Worm (Caenorhabditis elegans) whole organism, mixed stage, embryonic: ENCODE data around the gene F48G7.5.

Source experiments
- blmp-1 ChIP-seq: fragments of 150-350 bp; optimal IDR thresholded peaks from 2 replicates; lab custom pipeline; 2014; ENCODE audit warnings: missing biosample characterization, missing genetic modification characterization
- ceh-39 ChIP-seq: fragments of 150-350 bp; optimal IDR thresholded peaks from 2 replicates; lab custom pipeline; 2014; ENCODE audit warnings: missing biosample characterization, missing genetic modification characterization
- ceh-43 ChIP-seq: fragments of 200-800 bp; sonication (Bioruptor generic); optimal IDR thresholded peaks from 2 replicates; lab custom pipeline; 2018; ENCODE audit warnings: mild to moderate bottlenecking, missing genetic modification characterization, moderate library complexity, missing compliant biosample characterization
- ceh-83 ChIP-seq: fragments of 200-800 bp; sonication (Bioruptor generic); optimal IDR thresholded peaks from 2 replicates; lab custom pipeline; 2018; ENCODE audit warnings: mild to moderate bottlenecking, missing genetic modification characterization, missing compliant biosample characterization
- ces-1 ChIP-seq: fragments of 150-350 bp; optimal IDR thresholded peaks from 2 replicates; lab custom pipeline; 2014; ENCODE audit warnings: missing biosample characterization, missing genetic modification reagents, missing genetic modification characterization
- cnd-1 ChIP-seq: fragments of 200-800 bp; sonication (Bioruptor generic); optimal IDR thresholded peaks from 2 replicates; lab custom pipeline; 2018; ENCODE audit warnings: mild to moderate bottlenecking, missing genetic modification characterization, missing compliant biosample characterization
- drap-1 ChIP-seq: fragments of 200-800 bp; sonication (Bioruptor generic); optimal IDR thresholded peaks from 3 replicates; lab custom pipeline; 2018; ENCODE audit warnings: mild to moderate bottlenecking, missing genetic modification characterization, missing compliant biosample characterization
- ham-2 ChIP-seq: fragments of 200-800 bp; sonication (Bioruptor generic); optimal IDR thresholded peaks from 2 replicates; lab custom pipeline; 2018; ENCODE audit warnings: mild to moderate bottlenecking, missing genetic modification characterization, missing compliant biosample characterization
- hlh-1 ChIP-seq: fragments of 150-350 bp; optimal IDR thresholded peaks from 2 replicates; lab custom pipeline; 2014; ENCODE audit warnings: missing biosample characterization, missing genetic modification reagents, missing genetic modification characterization
- lin-13 ChIP-seq: fragments of 150-350 bp; optimal IDR thresholded peaks from 2 replicates; lab custom pipeline; 2014; ENCODE audit warnings: missing biosample characterization, missing genetic modification characterization
- mab-5 ChIP-seq: fragments of 150-350 bp; optimal IDR thresholded peaks from 2 replicates; lab custom pipeline; 2014; ENCODE audit warnings: missing biosample characterization, missing genetic modification characterization
- mep-1 ChIP-seq: fragments of 150-350 bp; optimal IDR thresholded peaks from 2 replicates; lab custom pipeline; 2017; ENCODE audit warnings: missing biosample characterization, missing genetic modification reagents, missing genetic modification characterization, inconsistent platforms
- mls-2 ChIP-seq: sonication (generic microtip); optimal IDR thresholded peaks from 2 replicates; lab custom pipeline; 2016; ENCODE audit warnings: mild to moderate bottlenecking, missing genetic modification characterization, moderate library complexity, missing compliant biosample characterization
- nhr-12 ChIP-seq: fragments of 150-350 bp; optimal IDR thresholded peaks from 2 replicates; lab custom pipeline; 2014; ENCODE audit warnings: missing biosample characterization, missing genetic modification characterization
- nhr-2 ChIP-seq: fragments of 150-350 bp; optimal IDR thresholded peaks from 2 replicates; lab custom pipeline; 2014; ENCODE audit warnings: missing biosample characterization, missing genetic modification characterization
- nhr-28 ChIP-seq: fragments of 150-350 bp; optimal IDR thresholded peaks from 2 replicates; lab custom pipeline; 2014; ENCODE audit warnings: missing biosample characterization, missing genetic modification characterization
- nhr-76 ChIP-seq: sonication (generic microtip); optimal IDR thresholded peaks from 2 replicates; lab custom pipeline; 2017; ENCODE audit warnings: missing biosample characterization, missing genetic modification characterization
- pha-4 ChIP-seq: fragments of 150-350 bp; optimal IDR thresholded peaks from 2 replicates; lab custom pipeline; 2018; ENCODE audit warnings: missing biosample characterization, missing genetic modification reagents, missing genetic modification characterization
- sem-2 ChIP-seq: fragments of 200-800 bp; sonication (Bioruptor generic); optimal IDR thresholded peaks from 2 replicates; lab custom pipeline; 2018; ENCODE audit warnings: mild to moderate bottlenecking, missing genetic modification characterization, missing compliant biosample characterization
- snpc-4 ChIP-seq: fragments of 150-350 bp; optimal IDR thresholded peaks from 2 replicates; lab custom pipeline; 2014; ENCODE audit warnings: missing biosample characterization, missing genetic modification characterization
- sptf-1 ChIP-seq: sonication (generic microtip); optimal IDR thresholded peaks from 2 replicates; lab custom pipeline; 2017; ENCODE audit warnings: mild to moderate bottlenecking, missing genetic modification characterization, moderate library complexity, missing compliant biosample characterization
- tbx-8 ChIP-seq: fragments of 200-800 bp; sonication (Bioruptor generic); optimal IDR thresholded peaks from 2 replicates; lab custom pipeline; 2018; ENCODE audit warnings: mild to moderate bottlenecking, missing genetic modification characterization, moderate library complexity, missing compliant biosample characterization
- unc-120 ChIP-seq: sonication (generic microtip); optimal IDR thresholded peaks from 2 replicates; lab custom pipeline; 2017; ENCODE audit warnings: missing genetic modification characterization, missing compliant biosample characterization; ENCODE audit not compliant: poor library complexity, severe bottlenecking
- unc-62 ChIP-seq: fragments of 150-350 bp; optimal IDR thresholded peaks from 2 replicates; lab custom pipeline; 2014; ENCODE audit warnings: missing biosample characterization, missing genetic modification reagents, missing genetic modification characterization
- zip-8 ChIP-seq: fragments of 150-350 bp; optimal IDR thresholded peaks from 2 replicates; lab custom pipeline; 2014; ENCODE audit warnings: missing biosample characterization, missing genetic modification characterization
- ztf-11 ChIP-seq: fragments of 150-350 bp; optimal IDR thresholded peaks from 2 replicates; lab custom pipeline; 2014; ENCODE audit warnings: missing biosample characterization, missing genetic modification characterization

Gene F48G7.5

DNA sequence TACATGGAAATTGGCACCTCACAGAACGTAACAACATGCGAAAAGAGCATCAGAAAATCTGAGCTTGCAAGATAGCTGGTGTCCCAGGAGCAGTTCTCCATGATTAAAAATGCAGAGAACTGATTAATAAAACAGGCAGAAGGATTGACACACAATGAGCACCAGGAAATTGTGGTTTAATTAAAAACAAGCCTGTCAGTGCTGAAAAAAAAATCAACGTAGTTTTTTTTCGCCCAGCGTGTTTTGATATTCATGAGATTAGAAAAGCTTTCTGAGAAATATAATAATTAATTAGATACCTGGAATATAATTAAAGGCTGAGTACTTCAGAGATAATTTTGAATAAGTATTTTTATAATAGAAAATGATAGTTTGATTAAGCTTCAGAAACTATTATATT, 34.9 kb upstream of the F48G7.5 start, which contains the start of gene srh-246:
srh-246 (minus strand) TSS at position 101 of the 400 bp plus-strand sequence.
- TF ChIP-seq ham-2 (GFP tag; lab: Kevin White, UChicago) (no peak), nhr-28 (tag; lab: Kevin White, UChicago) (no peak), blmp-1 (no peak), cnd-1 (no peak), sptf-1 (no peak), sem-2 (GFP tag; lab: Kevin White, UChicago) (no peak), unc-62 (GFP tag; lab: Kevin White, UChicago) (no peak), mab-5 (tag; lab: Kevin White, UChicago) (no peak), mls-2 (tag; lab: Kevin White, UChicago) (no peak), ztf-11 (tag; lab: Kevin White, UChicago) (no peak), mep-1 (tag; lab: Kevin White, UChicago) (no peak), ces-1 (no peak)

DNA sequence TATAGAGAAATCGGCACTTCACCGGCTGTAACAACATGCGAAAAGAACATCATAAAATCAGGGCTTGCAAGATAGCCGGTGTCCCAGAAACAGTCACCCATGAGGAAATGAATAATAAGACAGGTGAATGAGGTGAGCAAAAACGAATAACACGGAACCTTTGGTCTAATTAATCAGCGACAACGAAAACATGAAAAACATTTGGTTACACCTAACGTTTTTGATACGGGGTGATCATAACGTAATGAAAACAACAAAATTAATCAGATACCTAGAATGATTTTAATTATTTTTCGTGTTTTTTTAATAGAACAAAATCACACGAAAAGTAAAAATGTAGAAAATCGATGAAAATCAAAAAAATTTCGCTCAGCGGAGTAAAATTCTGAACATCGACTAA, 33.1 kb upstream of the F48G7.5 start, which contains the start of gene srh-245:
srh-245 (minus strand) TSS at position 101 of the 400 bp plus-strand sequence.
- TF ChIP-seq blmp-1 (no peak), nhr-28 (tag; lab: Kevin White, UChicago) (no peak), cnd-1 (no peak), ceh-39 (tag; lab: Kevin White, UChicago) (no peak), sptf-1 (no peak), unc-62 (GFP tag; lab: Kevin White, UChicago) (no peak), nhr-12 (tag; lab: Kevin White, UChicago) (no peak), drap-1 (GFP tag; lab: Kevin White, UChicago) (no peak)
- TF ChIP-seq, all 35 proteins: peak for 0

DNA sequence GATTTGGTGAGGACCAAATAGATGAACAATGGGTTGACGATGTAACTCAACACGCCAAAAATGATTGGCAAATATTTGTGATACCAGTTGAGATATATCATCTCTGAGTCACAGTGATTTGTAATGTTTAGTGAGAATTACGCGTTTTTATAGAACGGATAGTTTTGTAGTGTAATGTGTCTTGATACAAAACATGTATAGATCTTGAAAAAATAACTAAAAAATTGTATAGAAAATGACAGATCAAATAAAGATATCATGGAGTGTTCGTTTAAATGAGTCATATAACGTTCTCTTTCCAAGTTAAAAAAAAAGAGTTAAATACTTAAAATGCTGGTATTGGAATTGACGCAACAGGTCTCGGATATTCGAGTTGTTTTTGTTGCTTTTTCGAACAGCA, 31.7 kb upstream of the F48G7.5 start, which contains the start of gene srj-6:
srj-6 (minus strand) TSS at position 101 of the 400 bp plus-strand sequence.
- TF ChIP-seq sptf-1 = no peak
- TF ChIP-seq nhr-76 (tag; lab: Kevin White, UChicago) = no peak
- TF ChIP-seq tbx-8 (GFP tag; lab: Kevin White, UChicago) = no peak
- no peak for TF ChIP-seq cnd-1
- TF ChIP-seq nhr-12 (tag; lab: Kevin White, UChicago) = no peak
- no peak for TF ChIP-seq nhr-2 (tag; lab: Kevin White, UChicago)
- TF ChIP-seq snpc-4 (tag; lab: Kevin White, UChicago) = no peak
- TF ChIP-seq nhr-28 (tag; lab: Kevin White, UChicago) = no peak
- no peak for TF ChIP-seq ztf-11 (tag; lab: Kevin White, UChicago)
- TF ChIP-seq mab-5 (tag; lab: Kevin White, UChicago) = no peak

DNA sequence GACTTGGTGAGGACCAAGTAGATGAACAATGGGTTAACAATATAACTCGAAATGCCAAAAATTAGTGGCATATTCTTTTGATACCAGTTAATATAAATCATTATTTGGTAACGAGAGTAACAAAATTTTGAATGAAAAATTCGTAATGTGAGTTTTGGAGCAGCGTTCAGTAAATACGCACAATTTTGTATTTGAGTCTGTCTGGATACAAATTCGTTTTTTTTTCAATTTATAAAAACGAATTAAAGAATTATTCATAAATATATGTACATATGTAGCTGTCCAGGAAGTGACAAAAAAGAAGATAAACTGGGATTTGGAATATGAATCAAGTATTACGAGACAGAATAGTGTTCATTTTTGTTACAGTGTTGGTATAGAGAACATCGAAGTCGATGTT, 30.2 kb upstream of the F48G7.5 start, which contains the start of gene srj-5:
srj-5 (minus strand) TSS at position 101 of the 400 bp plus-strand sequence.
- no peak for TF ChIP-seq unc-62 (GFP tag; lab: Kevin White, UChicago)
- no peak for TF ChIP-seq cnd-1
- no peak for TF ChIP-seq mls-2 (tag; lab: Kevin White, UChicago)
- no peak for TF ChIP-seq mep-1 (tag; lab: Kevin White, UChicago)
- no peak for TF ChIP-seq unc-120
- TF ChIP-seq blmp-1 = no peak

DNA sequence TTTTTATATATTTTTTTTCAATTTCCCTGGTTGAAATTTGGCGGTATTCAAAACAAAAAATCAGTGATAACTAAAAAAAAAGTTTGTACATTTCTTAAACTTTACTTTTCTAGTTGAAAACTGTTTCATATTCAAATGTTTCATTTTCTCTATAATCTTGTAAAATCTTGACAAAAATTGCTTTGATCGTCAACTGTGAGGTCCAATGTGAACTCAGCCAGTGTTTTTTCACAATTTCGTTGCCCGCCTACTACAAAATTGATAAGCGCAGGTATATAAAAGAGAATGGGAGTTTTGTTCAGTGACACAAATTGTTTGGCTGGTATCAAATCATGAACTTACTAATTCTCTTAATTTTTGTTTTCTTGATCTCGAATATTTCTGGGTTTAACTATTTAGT, 24.2 kb upstream of the F48G7.5 start, which contains the start of gene ugt-42:
ugt-42 (plus strand) TSS at position 301 of the 400 bp plus-strand sequence.
- TF ChIP-seq ceh-43 (GFP tag; lab: Kevin White, UChicago) = no peak
- no peak for TF ChIP-seq ceh-39 (tag; lab: Kevin White, UChicago)
- TF ChIP-seq ceh-83 = no peak
- TF ChIP-seq ham-2 (GFP tag; lab: Kevin White, UChicago) = no peak
- TF ChIP-seq drap-1 (GFP tag; lab: Kevin White, UChicago) = no peak
- no peak for TF ChIP-seq mls-2 (tag; lab: Kevin White, UChicago)
- TF ChIP-seq pha-4 (tag; lab: Kevin White, UChicago) = no peak
- TF ChIP-seq hlh-1 (tag; lab: Kevin White, UChicago) = no peak
- TF ChIP-seq nhr-76 (tag; lab: Kevin White, UChicago) = no peak

DNA sequence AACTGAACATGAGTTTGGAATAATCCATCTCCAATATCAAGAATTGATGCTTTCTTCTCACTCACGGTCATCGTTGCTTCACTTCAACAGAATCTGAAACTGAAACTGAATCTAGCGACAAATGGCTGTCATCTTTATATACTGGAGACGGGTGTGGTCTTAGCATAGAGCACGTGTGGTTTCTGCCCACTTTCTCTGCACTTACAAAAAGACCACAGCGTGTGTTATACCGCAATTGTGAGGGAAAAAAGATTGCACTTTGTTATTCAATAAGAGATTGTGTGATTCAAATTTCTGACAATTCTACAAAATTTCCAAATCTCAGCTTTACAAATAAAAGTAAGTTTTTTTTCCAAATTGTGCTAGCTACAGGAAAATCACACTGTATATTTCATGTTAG, 23.4 kb upstream of the F48G7.5 start, which contains the start of gene F48G7.12:
F48G7.12 (minus strand) TSS at position 101 of the 400 bp plus-strand sequence.
- no peak for TF ChIP-seq drap-1 (GFP tag; lab: Kevin White, UChicago)
- TF ChIP-seq zip-8 (tag; lab: Kevin White, UChicago) = no peak
- no peak for TF ChIP-seq pha-4 (tag; lab: Kevin White, UChicago)
- no peak for TF ChIP-seq mls-2 (tag; lab: Kevin White, UChicago)
- no peak for TF ChIP-seq lin-13 (tag; lab: Kevin White, UChicago)
- no peak for TF ChIP-seq ham-2 (GFP tag; lab: Kevin White, UChicago)
